Worm (Caenorhabditis elegans) whole organism, midembryonic: Measurements from ENCODE around the gene spp-18.

Source experiments
- T22C8.4 ChIP-seq: fragments of 200-800 bp; sonication (Bioruptor generic); IDR thresholded peaks from 2 replicates; pipeline ENCODE4 v1.3.6; 2022; ENCODE audit warnings: missing genetic modification characterization, missing compliant biosample characterization
- cog-1 ChIP-seq: sonication (generic microtip); optimal IDR thresholded peaks from 2 replicates; lab custom pipeline; 2016; ENCODE audit warnings: missing genetic modification characterization, missing compliant biosample characterization
- flt-1 ChIP-seq: fragments of 200-800 bp; sonication (Bioruptor generic); IDR thresholded peaks from 2 replicates; pipeline ENCODE4 v1.3.6; 2022; ENCODE audit warnings: missing genetic modification characterization, missing compliant biosample characterization
- klf-2 ChIP-seq: fragments of 200-800 bp; sonication (Bioruptor generic); conservative IDR thresholded peaks from 2 replicates; pipeline ENCODE4 v1.3.6; 2022; ENCODE audit warnings: missing genetic modification reagents, missing genetic modification characterization, missing compliant biosample characterization
- med-1 ChIP-seq: sonication (generic microtip); optimal IDR thresholded peaks from 2 replicates; lab custom pipeline; 2017; ENCODE audit warnings: missing genetic modification characterization, mild to moderate bottlenecking, missing compliant biosample characterization, antibody characterized with exemption, missing genetic modification reagents; ENCODE audit not compliant: insufficient read depth
- ref-1 ChIP-seq: fragments of 200-800 bp; sonication (Bioruptor generic); conservative IDR thresholded peaks from 2 replicates; pipeline ENCODE4 v1.3.6; 2022; ENCODE audit warnings: missing genetic modification reagents, missing genetic modification characterization, missing compliant biosample characterization
- tab-1 ChIP-seq: fragments of 200-800 bp; sonication (Bioruptor generic); IDR thresholded peaks from 2 replicates; pipeline ENCODE4 v1.3.6; 2022; ENCODE audit warnings: missing genetic modification characterization, missing compliant biosample characterization
- ztf-23 ChIP-seq: fragments of 200-800 bp; sonication (Bioruptor generic); IDR thresholded peaks from 2 replicates; pipeline ENCODE4 v1.3.6; 2022; ENCODE audit warnings: missing genetic modification reagents, missing genetic modification characterization, missing compliant biosample characterization
- ztf-29 ChIP-seq: fragments of 200-800 bp; sonication (Bioruptor generic); IDR thresholded peaks from 2 replicates; pipeline ENCODE4 v1.3.6; 2022; ENCODE audit warnings: missing genetic modification reagents, missing genetic modification characterization, missing compliant biosample characterization

spp-18 gene

ce11 chrIV:9632094-9632493 is 38.6 kb downstream of the spp-18 start:
- no peak for TF ChIP-seq tab-1
- no peak for TF ChIP-seq ztf-29

ce11 chrIV:9632966-9633494 is 39.5 kb downstream of the spp-18 start:
- TF ChIP-seq flt-1 (GFP tag; lab: Robert Waterston, UW) (no peak), T22C8.4 (GFP tag; lab: Robert Waterston, UW) (no peak), ztf-23 (GFP tag; lab: Robert Waterston, UW) (no peak), med-1 (no peak), cog-1 (tag; lab: Kevin White, UChicago) (no peak), ztf-29 (no peak), tab-1 (no peak), ref-1 (GFP tag; lab: Robert Waterston, UW) (no peak), klf-2 (GFP tag; lab: Robert Waterston, UW) (no peak)

ce11 chrIV:9633889-9634288 is 40.4 kb downstream of the spp-18 start:
- no peak for TF ChIP-seq ztf-23 (GFP tag; lab: Robert Waterston, UW)
- TF ChIP-seq flt-1 (GFP tag; lab: Robert Waterston, UW) = no peak
- no peak for TF ChIP-seq T22C8.4 (GFP tag; lab: Robert Waterston, UW)
- no peak for TF ChIP-seq ref-1 (GFP tag; lab: Robert Waterston, UW)

ce11 chrIV:9634848-9635247 is 41.3 kb downstream of the spp-18 start, which contains the start of gene mca-1:
Gene mca-1, minus strand, starts transcription at chrIV:9634948.
- TF ChIP-seq ref-1 (GFP tag; lab: Robert Waterston, UW) (no peak), cog-1 (tag; lab: Kevin White, UChicago) (no peak), ztf-29 (no peak), med-1 (no peak), T22C8.4 (GFP tag; lab: Robert Waterston, UW) (no peak), flt-1 (GFP tag; lab: Robert Waterston, UW) (no peak), klf-2 (GFP tag; lab: Robert Waterston, UW) (no peak), tab-1 (no peak)

- TF ChIP-seq ref-1 (GFP tag; lab: Robert Waterston, UW) (no peak), ztf-29 (no peak), flt-1 (GFP tag; lab: Robert Waterston, UW) (no peak), klf-2 (GFP tag; lab: Robert Waterston, UW) (no peak), med-1 (no peak), cog-1 (tag; lab: Kevin White, UChicago) (no peak), ztf-23 (GFP tag; lab: Robert Waterston, UW) (no peak), T22C8.4 (GFP tag; lab: Robert Waterston, UW) (no peak), tab-1 (no peak)
Measured at ce11 chrIV:9641925-9642324, 48.4 kb downstream of the spp-18 start, which contains the start of gene del-2. Gene del-2, minus strand, starts transcription at chrIV:9642025.

ce11 chrIV:9643188-9643587 is 49.7 kb downstream of the spp-18 start, which contains the start of gene degl-2:
Gene degl-2, plus strand, starts transcription at chrIV:9643488.
- TF ChIP-seq klf-2 (GFP tag; lab: Robert Waterston, UW) (no peak), ztf-29 (no peak), cog-1 (tag; lab: Kevin White, UChicago) (no peak)
